Worm (Caenorhabditis elegans): ENCODE measurements around the gene abl-1.

The abl-1 gene

DNA sequence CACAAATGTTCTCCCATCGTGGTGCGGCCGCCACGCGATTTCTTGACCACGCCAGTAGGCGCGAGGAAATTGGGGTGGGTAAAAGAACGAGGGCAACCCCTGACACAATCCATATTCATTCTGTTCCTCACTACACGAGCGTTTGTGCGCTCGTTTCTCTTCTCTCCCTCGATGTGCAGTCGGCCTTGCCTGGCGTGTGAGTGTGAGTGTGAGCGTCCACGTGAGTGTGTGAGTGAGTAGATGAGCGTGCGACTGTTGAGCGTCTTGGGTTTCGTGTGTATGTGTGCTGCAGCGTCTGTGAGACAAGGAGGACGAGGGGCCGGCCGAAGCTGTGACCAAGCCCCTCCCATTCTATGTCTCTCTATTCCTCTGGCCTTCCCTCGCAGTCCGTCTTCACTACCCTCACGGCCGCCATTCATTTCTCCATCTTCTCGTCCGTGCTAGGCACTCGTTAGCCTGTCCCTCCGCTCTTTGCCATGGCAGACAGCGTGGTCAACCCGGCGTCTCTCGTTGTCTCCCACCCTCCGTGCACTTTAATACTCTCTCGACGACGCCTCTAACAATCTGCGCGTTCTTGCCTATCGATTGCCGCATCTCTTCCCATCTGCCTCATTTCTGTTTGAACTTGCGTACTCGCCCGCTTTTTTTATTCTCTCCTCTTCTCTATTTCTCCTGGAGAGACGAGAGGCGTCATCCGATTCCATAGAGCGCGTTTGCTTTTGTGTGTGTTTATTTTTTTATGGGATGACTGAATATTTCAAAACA, 55.4 kb downstream of the abl-1 start (continued):
- TF ChIP-seq cey-2 (tag; optimal IDR thresholded peaks at IDR 0.05; ENCODE audit: borderline replicate concordance, insufficient read depth) (no peak), lin-29 (GFP tag; IDR thresholded peaks at IDR 0.05) (no peak; the same call in 1 of the 2 replicates), lim-7 (GFP tag; IDR thresholded peaks at IDR 0.05) (no peak), jun-1 (tag; optimal IDR thresholded peaks at IDR 0.05) (peak; percentile 32), nhr-111 (GFP tag; optimal IDR thresholded peaks at IDR 0.05) (peak; percentile 54), set-16 (GFP tag; IDR thresholded peaks at IDR 0.05) (peak; percentile 98), hmg-1.1 (GFP tag; IDR thresholded peaks at IDR 0.05) (peak; percentile 97), lin-15B (tag; optimal IDR thresholded peaks at IDR 0.05) (no peak), dmd-9 (GFP tag; IDR thresholded peaks at IDR 0.05) (no peak), ZK337.2 (GFP tag; IDR thresholded peaks at IDR 0.05) (0 out of 2 replicates have a peak, but pooled peaks have one; percentile 3), hif-1 (tag; optimal IDR thresholded peaks at IDR 0.05) (peak; percentile 70 to 81), nhr-77 (tag; optimal IDR thresholded peaks at IDR 0.05) (peak; percentile 85), tag-97 (GFP tag; IDR thresholded peaks at IDR 0.05) (0 out of 2 replicates have a peak, but pooled peaks have one; percentile 7), nhr-42 (GFP tag; IDR thresholded peaks at IDR 0.05) (peak; percentile 61), ceh-62 (tag; optimal IDR thresholded peaks at IDR 0.05) (no peak), rbr-2 (tag; optimal IDR thresholded peaks at IDR 0.05) (peak; percentile 97), dpl-1 (GFP tag; optimal IDR thresholded peaks at IDR 0.05) (peak; percentile 45), mxl-3 (GFP tag; optimal IDR thresholded peaks at IDR 0.05) (peak; percentile 97), T20F7.1 (GFP tag; optimal IDR thresholded peaks at IDR 0.05) (peak; percentile 78), mxl-2 (GFP tag; conservative IDR thresholded peaks at IDR 0.05) (0 out of 2 replicates have a peak, but pooled peaks have one; percentile 3), vab-7 (GFP tag; IDR thresholded peaks at IDR 0.05) (peak; percentile 56; the same call in 1 of the 2 replicates), nhr-41 (GFP tag; IDR thresholded peaks at IDR 0.05) (0 out of 2 replicates have a peak, but pooled peaks have one; percentile 25), ctbp-1 (GFP tag; IDR thresholded peaks at IDR 0.05) (peak; percentile 90), ces-1 (GFP tag; optimal IDR thresholded peaks at IDR 0.05) (peak; percentile 56), ztf-7 (tag; optimal IDR thresholded peaks at IDR 0.05) (peak; percentile 21), skn-1 (tag; optimal IDR thresholded peaks at IDR 0.05) (no peak), tra-1 (GFP tag; IDR thresholded peaks at IDR 0.05) (peak; percentile 50), zfp-3 (GFP tag; conservative IDR thresholded peaks at IDR 0.05) (no peak), lin-13 (GFP tag; optimal IDR thresholded peaks at IDR 0.05) (peak; percentile 80), F37D6.2 (tag; optimal IDR thresholded peaks at IDR 0.05) (peak; percentile 92), egl-43 (GFP tag; IDR thresholded peaks at IDR 0.05) (peak; percentile 92), T26A8.4 (GFP tag; IDR thresholded peaks at IDR 0.05) (peak; percentile 85), ztf-11 (tag; optimal IDR thresholded peaks at IDR 0.05) (no peak), lsy-2 (tag; optimal IDR thresholded peaks at IDR 0.05) (peak; percentile 77 to 89), zag-1 (tag; optimal IDR thresholded peaks at IDR 0.05) (peak; percentile 80), nhr-11 (tag; optimal IDR thresholded peaks at IDR 0.05) (peak; percentile 68), mdl-1 (tag; optimal IDR thresholded peaks at IDR 0.05) (peak; percentile 95 to 98), nhr-28 (tag; optimal IDR thresholded peaks at IDR 0.05) (peak; percentile 89), F44E2.7 (GFP tag; IDR thresholded peaks at IDR 0.05) (no peak), spr-1 (tag; optimal IDR thresholded peaks at IDR 0.05) (peak; percentile 91), dmd-6 (GFP tag; IDR thresholded peaks at IDR 0.05) (peak; percentile 80), ceh-44 (GFP tag; IDR thresholded peaks at IDR 0.05) (no peak), zip-2 (tag; optimal IDR thresholded peaks at IDR 0.05) (peak; percentile 26), nhr-6 (tag; optimal IDR thresholded peaks at IDR 0.05) (peak; percentile 90), spr-3 (GFP tag; optimal IDR thresholded peaks at IDR 0.05) (peak; percentile 45), hlh-11 (tag; optimal IDR thresholded peaks at IDR 0.05) (peak; percentile 98), nhr-48 (tag; optimal IDR thresholded peaks at IDR 0.05) (peak; percentile 95), snpc-4 (tag; optimal IDR thresholded peaks at IDR 0.05) (peak; percentile 4), unc-62 (GFP tag; optimal IDR thresholded peaks at IDR 0.05 in 1 of 2) (peak in 1 of 2 experiments; percentile 81), unc-62 (tag; optimal IDR thresholded peaks at IDR 0.05) (peak; percentile 78)

Measured in whole organism, L4 larva.